Fruit fly (Drosophila melanogaster): ENCODE measurements around the gene Dnaaf6.

Gene Dnaaf6

dm6 chr3L:14673740-14674463, 10.7 kb upstream of the Dnaaf6 start (continued):
- no peak for TF ChIP-seq phol (tag; optimal IDR thresholded peaks at IDR 0.05)
- no peak for TF ChIP-seq CG4282 (GFP tag; optimal IDR thresholded peaks at IDR 0.05)
- TF ChIP-seq luna (GFP tag; optimal IDR thresholded peaks at IDR 0.05), result no peak
- no peak for TF ChIP-seq CG16815 (GFP tag; optimal IDR thresholded peaks at IDR 0.05)
- TF ChIP-seq CG31441 (GFP tag; IDR thresholded peaks at IDR 0.05), result no peak
- no peak for TF ChIP-seq tll (GFP tag; optimal IDR thresholded peaks at IDR 0.05)
- TF ChIP-seq pho (GFP tag; optimal IDR thresholded peaks at IDR 0.05), result no peak
- no peak for TF ChIP-seq CG10654 (GFP tag; optimal IDR thresholded peaks at IDR 0.05)
- TF ChIP-seq zen (tag; optimal IDR thresholded peaks at IDR 0.05), result peak; percentile 4
- TF ChIP-seq cg (GFP tag; optimal IDR thresholded peaks at IDR 0.05), result no peak
- TF ChIP-seq Nf-YA (GFP tag; IDR thresholded peaks at IDR 0.05), result no peak
- TF ChIP-seq nmo (GFP tag; optimal IDR thresholded peaks at IDR 0.05), result no peak
- no peak for TF ChIP-seq scrt (GFP tag; optimal IDR thresholded peaks at IDR 0.05)
- TF ChIP-seq Rfx (GFP tag; IDR thresholded peaks at IDR 0.05), result no peak
- TF ChIP-seq slbo (GFP tag; IDR thresholded peaks at IDR 0.05), result no peak
- peak; percentile 56; the same call in 2 of the 3 replicates for TF ChIP-seq vnd (GFP tag; IDR thresholded peaks at IDR 0.05; ENCODE audit: partially characterized antibody)
- no peak for TF ChIP-seq peb (GFP tag; IDR thresholded peaks at IDR 0.05)
- TF ChIP-seq CG6683 (GFP tag; optimal IDR thresholded peaks at IDR 0.05), result no peak
- TF ChIP-seq sens-2 (GFP tag; IDR thresholded peaks at IDR 0.05), result no peak
- peak; percentile 5 for TF ChIP-seq CG1603 (tag; optimal IDR thresholded peaks at IDR 0.05)
- no peak for TF ChIP-seq CG18476 (GFP tag; optimal IDR thresholded peaks at IDR 0.05)
- no peak for TF ChIP-seq Fer3 (tag; optimal IDR thresholded peaks at IDR 0.05)
- peak; percentile 67 for TF ChIP-seq HLH4C (GFP tag; IDR thresholded peaks at IDR 0.05; ENCODE audit: partially characterized antibody)
- peak; percentile 11 for TF ChIP-seq CG13624 (GFP tag; optimal IDR thresholded peaks at IDR 0.05)
- no peak for TF ChIP-seq dysf (GFP tag; IDR thresholded peaks at IDR 0.05)
- no peak for TF ChIP-seq CG6272 (GFP tag; IDR thresholded peaks at IDR 0.05)
- peak; percentile 9; the same call in 1 of the 2 replicates for TF ChIP-seq vvl (GFP tag; IDR thresholded peaks at IDR 0.05)
- TF ChIP-seq ranshi (GFP tag; IDR thresholded peaks at IDR 0.05), result no peak
- TF ChIP-seq CG10267 (tag; optimal IDR thresholded peaks at IDR 0.05), result peak; percentile 31
- no peak for TF ChIP-seq NK7.1 (GFP tag; optimal IDR thresholded peaks at IDR 0.05)
- no peak for TF ChIP-seq slp2 (GFP tag; optimal IDR thresholded peaks at IDR 0.05)
- no peak for TF ChIP-seq ap (GFP tag; IDR thresholded peaks at IDR 0.05)
- no peak for TF ChIP-seq Deaf1 (tag; optimal IDR thresholded peaks at IDR 0.05)
- TF ChIP-seq CG6254 (GFP tag; optimal IDR thresholded peaks at IDR 0.05), result no peak
- TF ChIP-seq hkb (optimal IDR thresholded peaks at IDR 0.05), result no peak
- TF ChIP-seq hkb (GFP tag; IDR thresholded peaks at IDR 0.05), result no peak
- peak; percentile 69 for TF ChIP-seq zen2 (GFP tag; IDR thresholded peaks at IDR 0.05; ENCODE audit: partially characterized antibody)
- TF ChIP-seq CG3281 (GFP tag; optimal IDR thresholded peaks at IDR 0.05), result no peak
- peak; percentile 17 for TF ChIP-seq nom (GFP tag; optimal IDR thresholded peaks at IDR 0.05)
- TF ChIP-seq dpn (GFP tag; optimal IDR thresholded peaks at IDR 0.05), result no peak
- TF ChIP-seq ham (GFP tag; IDR thresholded peaks at IDR 0.05), result no peak
- no peak for TF ChIP-seq kay (GFP tag; optimal IDR thresholded peaks at IDR 0.05)
- no peak for TF ChIP-seq CG10979 (tag; optimal IDR thresholded peaks at IDR 0.05)
- no peak for TF ChIP-seq MBD-R2 (GFP tag; IDR thresholded peaks at IDR 0.05)
- peak; percentile 78 for TF ChIP-seq Med (GFP tag)
- TF ChIP-seq CG8281 (tag; optimal IDR thresholded peaks at IDR 0.05), result no peak
- TF ChIP-seq gsb-n (tag; optimal IDR thresholded peaks at IDR 0.05), result no peak
- TF ChIP-seq CG14441 (GFP tag; IDR thresholded peaks at IDR 0.05), result no peak
- TF ChIP-seq CG11695 (GFP tag; IDR thresholded peaks at IDR 0.05), result 0 out of 3 replicates have a peak, but pooled peaks have one; percentile 12
- no peak for TF ChIP-seq pum (GFP tag; optimal IDR thresholded peaks at IDR 0.05)
